Worm (Caenorhabditis elegans) whole organism, late embryonic: ENCODE data around the gene ZC506.1.

Experiments
- K02D7.2 ChIP-seq: sonication (generic microtip); optimal IDR thresholded peaks from 2 replicates; lab custom pipeline; 2017; ENCODE audit warnings: mild to moderate bottlenecking, missing genetic modification characterization, missing compliant biosample characterization
- dve-1 ChIP-seq: sonication (generic microtip); optimal IDR thresholded peaks from 2 replicates; lab custom pipeline; 2017; ENCODE audit warnings: antibody characterized with exemption, mild to moderate bottlenecking, missing genetic modification characterization, missing compliant biosample characterization
- fkh-10 ChIP-seq: fragments of 150-350 bp; optimal IDR thresholded peaks from 2 replicates; lab custom pipeline; 2014; ENCODE audit warnings: missing biosample characterization, missing genetic modification reagents, missing genetic modification characterization
- pqm-1 ChIP-seq: sonication (generic microtip); optimal IDR thresholded peaks from 2 replicates; lab custom pipeline; 2016; ENCODE audit warnings: missing genetic modification characterization, missing compliant biosample characterization

DNA sequence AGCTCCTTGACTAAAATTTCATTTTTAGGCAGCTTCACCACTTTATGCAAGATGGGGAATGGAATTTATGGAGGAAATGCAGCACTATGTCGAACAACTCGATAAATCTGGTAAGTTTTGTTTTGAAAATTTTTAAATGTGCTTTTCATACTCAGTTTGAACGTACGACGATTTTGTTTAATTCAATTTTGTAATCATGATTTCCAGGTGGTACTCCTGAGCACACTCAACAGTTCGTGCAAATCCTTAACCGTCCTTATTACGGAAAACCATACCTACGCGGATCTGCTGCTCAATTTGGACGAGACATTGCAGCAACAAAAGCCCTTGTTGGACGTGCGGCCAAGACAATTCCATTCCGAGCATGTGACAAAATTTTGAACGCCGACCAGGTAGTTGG lies 3.8 kb downstream of the ZC506.1 start:
- TF ChIP-seq fkh-10 (GFP tag; lab: Kevin White, UChicago) (no peak), pqm-1 (no peak), dve-1 (tag; lab: Kevin White, UChicago) (no peak), K02D7.2 (tag; lab: Kevin White, UChicago) (no peak)
